Fruit fly (Drosophila melanogaster) whole organism, embryonic: Measurements from ENCODE around the gene prd1.

ENCODE experiments used
- Abd-B ChIP-seq: fragments of 200-800 bp; sonication (Bioruptor generic); optimal IDR thresholded peaks from 2 replicates; lab custom pipeline; 2018; ENCODE audit warnings: missing biosample characterization, mild to moderate bottlenecking, missing genetic modification characterization, moderate library complexity
- Bdp1 ChIP-seq: fragments of 200-800 bp; sonication (Bioruptor generic); optimal IDR thresholded peaks from 3 replicates; lab custom pipeline; 2016; ENCODE audit warnings: missing biosample characterization, missing genetic modification characterization
- CG10147 ChIP-seq: fragments of 200-800 bp; sonication (Bioruptor generic); optimal IDR thresholded peaks from 2 replicates; lab custom pipeline; 2019; ENCODE audit warnings: missing biosample characterization, mild to moderate bottlenecking, missing genetic modification characterization, moderate library complexity
- CG10565 ChIP-seq: fragments of 200-800 bp; sonication (Bioruptor generic); optimal IDR thresholded peaks from 3 replicates; lab custom pipeline; 2016; ENCODE audit warnings: missing biosample characterization, mild to moderate bottlenecking, missing genetic modification characterization
- CG11723 ChIP-seq: fragments of 200-800 bp; sonication (Bioruptor generic); optimal IDR thresholded peaks from 2 replicates; lab custom pipeline; 2017; ENCODE audit warnings: missing biosample characterization, mild to moderate bottlenecking, missing genetic modification characterization
- CG12659 ChIP-seq: fragments of 200-800 bp; sonication (Bioruptor generic); optimal IDR thresholded peaks from 3 replicates; lab custom pipeline; 2017; ENCODE audit warnings: mild to moderate bottlenecking, missing biosample characterization, missing genetic modification reagents, missing genetic modification characterization
- CG14050 ChIP-seq: fragments of 200-800 bp; sonication (Bioruptor generic); IDR thresholded peaks from 3 replicates; pipeline ENCODE4 v1.3.6; 2022; ENCODE audit warnings: missing biosample characterization, missing genetic modification characterization
- CG17829 ChIP-seq: fragments of 200-800 bp; optimal IDR thresholded peaks from 2 replicates; lab custom pipeline; 2019; ENCODE audit warnings: missing biosample characterization, mild to moderate bottlenecking, missing genetic modification characterization, moderate library complexity
- CG18011 ChIP-seq: fragments of 200-800 bp; sonication (Bioruptor generic); optimal IDR thresholded peaks from 2 replicates; lab custom pipeline; 2017; ENCODE audit warnings: missing biosample characterization, missing genetic modification characterization, mild to moderate bottlenecking, moderate library complexity, missing genotype
- CG1832 ChIP-seq: fragments of 200-800 bp; sonication (Bioruptor generic); optimal IDR thresholded peaks from 2 replicates; lab custom pipeline; 2017; ENCODE audit warnings: missing biosample characterization, mild to moderate bottlenecking, missing genetic modification characterization, inconsistent platforms
- CG32767 ChIP-seq: fragments of 200-800 bp; sonication (Bioruptor generic); IDR thresholded peaks from 2 replicates; pipeline ENCODE4 v1.3.6; 2022; ENCODE audit warnings: missing biosample characterization, missing genetic modification characterization
- CG4617 ChIP-seq: fragments of 200-800 bp; sonication (Bioruptor generic); optimal IDR thresholded peaks from 3 replicates; lab custom pipeline; 2016; ENCODE audit warnings: missing biosample characterization, missing genetic modification characterization, borderline replicate concordance
- CG5953 ChIP-seq: fragments of 200-800 bp; sonication (Bioruptor generic); IDR thresholded peaks from 2 replicates; pipeline ENCODE4 v1.3.6; 2022; ENCODE audit warnings: missing biosample characterization, missing genetic modification characterization
- CG6272 ChIP-seq: fragments of 200-800 bp; sonication (Bioruptor generic); IDR thresholded peaks from 2 replicates; pipeline ENCODE4 v1.3.6; 2022; ENCODE audit warnings: missing biosample characterization, missing genetic modification characterization
- CG6854 ChIP-seq: fragments of 200-800 bp; sonication (Bioruptor generic); optimal IDR thresholded peaks from 3 replicates; lab custom pipeline; 2017; ENCODE audit warnings: missing biosample characterization, mild to moderate bottlenecking, missing genetic modification characterization
- CG7987 ChIP-seq: fragments of 200-800 bp; sonication (Bioruptor generic); optimal IDR thresholded peaks from 2 replicates; lab custom pipeline; 2018; ENCODE audit warnings: missing biosample characterization, mild to moderate bottlenecking, missing genetic modification characterization, moderate library complexity
- CG8478 ChIP-seq: fragments of >200 bp; optimal IDR thresholded peaks from 2 replicates; lab custom pipeline; 2018
- CG9727 ChIP-seq: fragments of 200-800 bp; sonication (Bioruptor generic); optimal IDR thresholded peaks from 3 replicates; lab custom pipeline; 2017; ENCODE audit warnings: missing biosample characterization, mild to moderate bottlenecking, missing genetic modification characterization
- Chrac-16 ChIP-seq: fragments of 200-800 bp; sonication (Bioruptor generic); optimal IDR thresholded peaks from 3 replicates; lab custom pipeline; 2016; ENCODE audit warnings: missing biosample characterization, missing genetic modification characterization
- D19B ChIP-seq: fragments of 200-800 bp; sonication (Bioruptor generic); optimal IDR thresholded peaks from 2 replicates; lab custom pipeline; 2017; ENCODE audit warnings: missing biosample characterization, mild to moderate bottlenecking, missing genetic modification characterization
- Dbx ChIP-seq: fragments of 200-800 bp; sonication (Bioruptor generic); IDR thresholded peaks from 3 replicates; pipeline ENCODE4 v1.3.6; 2022; ENCODE audit warnings: missing biosample characterization, missing genetic modification characterization
- Fer2 ChIP-seq: fragments of 200-800 bp; sonication (Bioruptor generic); optimal IDR thresholded peaks from 2 replicates; lab custom pipeline; 2018; ENCODE audit warnings: missing biosample characterization, mild to moderate bottlenecking, missing genetic modification characterization, moderate library complexity
- HHEX ChIP-seq: fragments of 200-800 bp; sonication (Bioruptor generic); optimal IDR thresholded peaks from 3 replicates; lab custom pipeline; 2017; ENCODE audit warnings: missing biosample characterization, mild to moderate bottlenecking, missing genetic modification characterization, missing genetic modification reagents
- MTF-1 ChIP-seq: fragments of 200-800 bp; sonication (Bioruptor generic); optimal IDR thresholded peaks from 2 replicates; lab custom pipeline; 2018; ENCODE audit warnings: missing biosample characterization, mild to moderate bottlenecking, missing genetic modification characterization, borderline replicate concordance
- Nf-YC ChIP-seq: fragments of 200-800 bp; optimal IDR thresholded peaks from 3 replicates; lab custom pipeline; 2019; ENCODE audit warnings: missing biosample characterization, mild to moderate bottlenecking, missing genetic modification characterization, moderate library complexity
- ash1 ChIP-seq: fragments of 200-800 bp; sonication (Bioruptor generic); optimal IDR thresholded peaks from 2 replicates; lab custom pipeline; 2018; ENCODE audit warnings: missing biosample characterization, mild to moderate bottlenecking, missing genetic modification characterization
- caup ChIP-seq: fragments of 200-800 bp; sonication (Bioruptor generic); optimal IDR thresholded peaks from 3 replicates; lab custom pipeline; 2017; ENCODE audit warnings: missing biosample characterization, mild to moderate bottlenecking, missing genetic modification characterization, moderate library complexity; ENCODE audit not compliant: severe bottlenecking
- croc ChIP-seq: fragments of 200-800 bp; sonication (Bioruptor generic); conservative IDR thresholded peaks from 3 replicates; pipeline ENCODE4 v1.3.6; 2022; ENCODE audit warnings: missing biosample characterization, missing genetic modification characterization
- danr ChIP-seq: fragments of 200-800 bp; sonication (Bioruptor generic); IDR thresholded peaks from 2 replicates; pipeline ENCODE4 v1.3.6; 2022; ENCODE audit warnings: missing biosample characterization, missing genetic modification characterization
- dysf ChIP-seq: fragments of 200-800 bp; sonication (Bioruptor generic); IDR thresholded peaks from 3 replicates; pipeline ENCODE4 v1.3.6; 2022; ENCODE audit warnings: missing biosample characterization, missing genetic modification characterization
- eve ChIP-seq, 2 experiments: fragments of >200 bp; optimal IDR thresholded peaks; 2 replicates each; lab custom pipeline; 2017; ENCODE audit warnings: missing biosample characterization in 2 of 2, missing genetic modification characterization in 2 of 2
- ewg ChIP-seq: fragments of 200-800 bp; sonication (Bioruptor generic); optimal IDR thresholded peaks from 3 replicates; lab custom pipeline; 2017; ENCODE audit warnings: mild to moderate bottlenecking, missing biosample characterization, missing genetic modification reagents, missing genetic modification characterization
- gce ChIP-seq: fragments of 200-800 bp; sonication (Bioruptor generic); IDR thresholded peaks from 3 replicates; pipeline ENCODE4 v1.3.6; 2022; ENCODE audit warnings: missing biosample characterization, missing genetic modification characterization
- gcm2 ChIP-seq: fragments of 200-800 bp; sonication (Bioruptor generic); optimal IDR thresholded peaks from 2 replicates; lab custom pipeline; 2016; ENCODE audit warnings: missing biosample characterization, missing genetic modification characterization
- kah ChIP-seq: fragments of 200-800 bp; sonication (Bioruptor generic); optimal IDR thresholded peaks from 2 replicates; lab custom pipeline; 2018; ENCODE audit warnings: missing biosample characterization, mild to moderate bottlenecking, missing genetic modification characterization
- kni ChIP-seq: fragments of 200-800 bp; sonication (Bioruptor generic); optimal IDR thresholded peaks from 3 replicates; lab custom pipeline; 2017; ENCODE audit warnings: mild to moderate bottlenecking, missing biosample characterization, missing genetic modification reagents, missing genetic modification characterization
- lab ChIP-seq: fragments of 200-800 bp; sonication (Bioruptor generic); optimal IDR thresholded peaks from 3 replicates; lab custom pipeline; 2017; ENCODE audit warnings: missing biosample characterization, missing genetic modification characterization, mild to moderate bottlenecking, moderate library complexity, missing genetic modification reagents
- nom ChIP-seq: fragments of 200-800 bp; sonication (Bioruptor generic); optimal IDR thresholded peaks from 2 replicates; lab custom pipeline; 2017; ENCODE audit warnings: missing biosample characterization, missing genetic modification characterization, mild to moderate bottlenecking, moderate library complexity, missing genetic modification reagents
- odd ChIP-seq: fragments of 200-800 bp; sonication (Bioruptor generic); optimal IDR thresholded peaks from 2 replicates; lab custom pipeline; 2017; ENCODE audit warnings: missing biosample characterization, mild to moderate bottlenecking, missing genetic modification characterization
- onecut ChIP-seq: fragments of 200-800 bp; sonication (Bioruptor generic); IDR thresholded peaks from 2 replicates; pipeline ENCODE4 v1.3.6; 2022; ENCODE audit warnings: missing biosample characterization, missing genetic modification characterization
- phol ChIP-seq: fragments of 200-800 bp; sonication (Bioruptor generic); optimal IDR thresholded peaks from 3 replicates; lab custom pipeline; 2018; ENCODE audit warnings: missing biosample characterization, mild to moderate bottlenecking, missing genetic modification characterization, moderate library complexity
- psq ChIP-seq: fragments of 200-800 bp; sonication (Bioruptor generic); optimal IDR thresholded peaks from 2 replicates; lab custom pipeline; 2017; ENCODE audit warnings: missing biosample characterization, missing genetic modification characterization
- sc ChIP-seq, 3 experiments: fragments of >200 bp in 2 of 3; fragments of 200-800 bp in 1 of 3; sonication (Bioruptor generic) in 1 of 3; optimal IDR thresholded peaks; 2 replicates in 2 of 3; 3 replicates in 1 of 3; lab custom pipeline; 2017; ENCODE audit warnings: mild to moderate bottlenecking in 1 of 3, missing biosample characterization in 1 of 3, missing genetic modification characterization in 1 of 3, missing genetic modification reagents in 1 of 3
- scrt ChIP-seq: fragments of 200-800 bp; sonication (Bioruptor generic); optimal IDR thresholded peaks from 2 replicates; lab custom pipeline; 2018; ENCODE audit warnings: missing biosample characterization, mild to moderate bottlenecking, missing genetic modification characterization, moderate library complexity
- shn ChIP-seq: fragments of 200-800 bp; sonication (Bioruptor generic); optimal IDR thresholded peaks from 3 replicates; lab custom pipeline; 2016; ENCODE audit warnings: missing biosample characterization, missing genetic modification characterization
- sob ChIP-seq: fragments of 200-800 bp; sonication (Bioruptor generic); IDR thresholded peaks from 2 replicates; pipeline ENCODE4 v1.3.6; 2022; ENCODE audit warnings: missing biosample characterization, missing genetic modification characterization
- tio ChIP-seq: fragments of 200-800 bp; sonication (Bioruptor generic); optimal IDR thresholded peaks from 2 replicates; lab custom pipeline; 2017; ENCODE audit warnings: missing biosample characterization, missing genetic modification characterization, inconsistent platforms
- yki ChIP-seq: fragments of >200 bp; optimal IDR thresholded peaks from 3 replicates; lab custom pipeline; 2018
- zf30C ChIP-seq: fragments of 200-800 bp; sonication (Bioruptor generic); optimal IDR thresholded peaks from 3 replicates; lab custom pipeline; 2018; ENCODE audit warnings: missing biosample characterization, mild to moderate bottlenecking, missing genetic modification characterization

Gene prd1

dm6 chr3R:11763494-11764278 lies 23.1 kb downstream of the prd1 start (continued):
- no peak for TF ChIP-seq dysf
- no peak for TF ChIP-seq Chrac-16
- no peak for TF ChIP-seq CG5953 (GFP tag; lab: Robert Waterston, UW)
- no peak for TF ChIP-seq CG32767 (GFP tag; lab: Robert Waterston, UW)
- no peak for TF ChIP-seq odd (GFP tag; lab: Kevin White, UChicago)
- no peak for TF ChIP-seq tio (GFP tag; lab: Kevin White, UChicago)
- no peak for TF ChIP-seq danr (GFP tag; lab: Robert Waterston, UW)
- no peak for TF ChIP-seq CG9727 (GFP tag; lab: Kevin White, UChicago)
- no peak for TF ChIP-seq psq (GFP tag; lab: Kevin White, UChicago)
- TF ChIP-seq HHEX (GFP tag; lab: Kevin White, UChicago) = no peak
- no peak for TF ChIP-seq ash1
- TF ChIP-seq CG7987 (GFP tag; lab: Kevin White, UChicago) = no peak
- no peak for TF ChIP-seq croc
- TF ChIP-seq caup (GFP tag; lab: Kevin White, UChicago) = no peak
- no peak for TF ChIP-seq D19B
- TF ChIP-seq CG12659 (GFP tag; lab: Kevin White, UChicago) = no peak
- TF ChIP-seq kah = peak; percentile 40
- TF ChIP-seq lab (GFP tag; lab: Kevin White, UChicago) = no peak
- no peak for TF ChIP-seq gce
- TF ChIP-seq shn (GFP tag; lab: Kevin White, UChicago) = no peak
- no peak for TF ChIP-seq CG14050 (GFP tag; lab: Robert Waterston, UW)
- no peak for TF ChIP-seq CG17829 (tag; lab: Kevin White, UChicago)
- TF ChIP-seq sob = no peak
- no peak for TF ChIP-seq CG10147 (GFP tag; lab: Kevin White, UChicago)
- TF ChIP-seq Dbx (GFP tag; lab: Robert Waterston, UW) = no peak
- TF ChIP-seq CG10565 (GFP tag; lab: Kevin White, UChicago) = no peak
- TF ChIP-seq CG8478 (lab: Kevin White, UChicago) = no peak
- no peak for TF ChIP-seq CG11723 (GFP tag; lab: Kevin White, UChicago)
- TF ChIP-seq CG1832 = peak; percentile 72
- TF ChIP-seq Abd-B = no peak
- TF ChIP-seq gcm2 (GFP tag; lab: Kevin White, UChicago) = no peak
- peak; percentile 33 for TF ChIP-seq yki
- no peak for TF ChIP-seq Fer2 (tag; lab: Kevin White, UChicago)
- peak; percentile 84 for TF ChIP-seq kni
- peak; percentile 26 for TF ChIP-seq scrt (GFP tag; lab: Kevin White, UChicago)
- TF ChIP-seq onecut (GFP tag; lab: Robert Waterston, UW) = peak; percentile 66
- peak; percentile 70 for TF ChIP-seq phol (tag; lab: Kevin White, UChicago)
- TF ChIP-seq nom (GFP tag; lab: Kevin White, UChicago) = peak; percentile 14
- no peak for TF ChIP-seq CG4617
- no peak for TF ChIP-seq Bdp1 (GFP tag; lab: Kevin White, UChicago)
- peak; percentile 11 for TF ChIP-seq zf30C (GFP tag; lab: Kevin White, UChicago)
- no peak for TF ChIP-seq CG6272 (GFP tag; lab: Robert Waterston, UW)
- peak; percentile 77 for TF ChIP-seq Nf-YC (tag; lab: Kevin White, UChicago)
- TF ChIP-seq eve (GFP tag; optimal IDR thresholded peaks at IDR 0.05; lab: Kevin White, UChicago) = peak in 1 of 2 experiments; percentile 75
- no peak for TF ChIP-seq CG18011 (GFP tag; lab: Kevin White, UChicago)
- TF ChIP-seq sc (optimal IDR thresholded peaks at IDR 0.05; lab: Kevin White, UChicago) = no peak
- no peak for TF ChIP-seq sc (GFP tag; optimal IDR thresholded peaks at IDR 0.05; lab: Kevin White, UChicago)
- TF ChIP-seq ewg (GFP tag; lab: Kevin White, UChicago) = no peak
- TF ChIP-seq MTF-1 (GFP tag; lab: Kevin White, UChicago) = no peak
- no peak for TF ChIP-seq CG6854 (GFP tag; lab: Kevin White, UChicago)
